Worm (Caenorhabditis elegans) whole organism, L2 larva: ENCODE data around the gene aaim-1.
A peak's percentile ranks its signal among the peaks of the same experiment; 100 is the strongest.

Experiments used
- F13H6.1 ChIP-seq: sonication (generic microtip); optimal IDR thresholded peaks from 2 replicates; lab custom pipeline; 2016; ENCODE audit warnings: missing genetic modification characterization, missing compliant biosample characterization
- Y55F3AM.14 ChIP-seq: fragments of 200-800 bp; sonication (Bioruptor generic); optimal IDR thresholded peaks from 2 replicates; lab custom pipeline; 2018; ENCODE audit warnings: mild to moderate bottlenecking, missing genetic modification characterization, missing compliant biosample characterization
- blmp-1 ChIP-seq: sonication (generic microtip); optimal IDR thresholded peaks from 2 replicates; lab custom pipeline; 2017; ENCODE audit warnings: missing genetic modification characterization, mild to moderate bottlenecking, missing compliant biosample characterization, antibody characterized with exemption, moderate library complexity; ENCODE audit not compliant: insufficient read depth
- ceh-16 ChIP-seq: fragments of 150-350 bp; optimal IDR thresholded peaks from 2 replicates; lab custom pipeline; 2014; ENCODE audit warnings: missing biosample characterization, missing genetic modification characterization
- lsy-2 ChIP-seq, 2 experiments: fragments of 150-350 bp in 1 of 2; sonication (generic microtip) in 1 of 2; optimal IDR thresholded peaks; 2 replicates each; lab custom pipeline; 2014 to 2017; ENCODE audit warnings: missing biosample characterization in 2 of 2, missing genetic modification characterization in 2 of 2
- mdl-1 ChIP-seq, 2 experiments: fragments of 150-350 bp in 1 of 2; sonication (generic microtip) in 1 of 2; optimal IDR thresholded peaks; 2 replicates each; lab custom pipeline; 2017; ENCODE audit warnings: missing biosample characterization in 2 of 2, missing genetic modification characterization in 2 of 2
- nhr-11 ChIP-seq: fragments of 150-350 bp; optimal IDR thresholded peaks from 2 replicates; lab custom pipeline; 2014; ENCODE audit warnings: missing biosample characterization, missing genetic modification characterization
- nhr-129 ChIP-seq: fragments of 150-350 bp; optimal IDR thresholded peaks from 2 replicates; lab custom pipeline; 2014; ENCODE audit warnings: missing biosample characterization, missing genetic modification characterization
- nhr-25 ChIP-seq: fragments of 150-350 bp; sonication (generic microtip); optimal IDR thresholded peaks from 3 replicates; lab custom pipeline; 2014; ENCODE audit warnings: missing biosample characterization, missing genetic modification characterization
- sma-3 ChIP-seq: sonication (generic microtip); optimal IDR thresholded peaks from 2 replicates; lab custom pipeline; 2016; ENCODE audit warnings: missing genetic modification reagents, missing genetic modification characterization, missing compliant biosample characterization
- sma-9 ChIP-seq, 2 experiments: fragments of 150-350 bp in 1 of 2; sonication (generic microtip) in 1 of 2; optimal IDR thresholded peaks; 2 replicates each; lab custom pipeline; 2014 to 2016; ENCODE audit warnings: missing genetic modification characterization in 2 of 2, mild to moderate bottlenecking in 1 of 2, missing biosample characterization in 1 of 2, missing compliant biosample characterization in 1 of 2, missing genetic modification reagents in 1 of 2, moderate library complexity in 1 of 2

Gene aaim-1

ce11 chrX:6510627-6511026, 51.6 kb downstream of the aaim-1 start, which contains the start of gene ttr-36:
TSS of gene ttr-36 (plus strand) at chrX:6510927.
- no peak for TF ChIP-seq nhr-11 (tag; lab: Kevin White, UChicago)
- no peak for TF ChIP-seq F13H6.1 (tag; lab: Kevin White, UChicago)
- TF ChIP-seq mdl-1 (tag; optimal IDR thresholded peaks at IDR 0.05; lab: Kevin White, UChicago): no peak
- no peak for TF ChIP-seq nhr-25 (tag; lab: Kevin White, UChicago)
- TF ChIP-seq sma-3 (GFP tag; lab: Kevin White, UChicago): no peak
- no peak for TF ChIP-seq Y55F3AM.14 (GFP tag; lab: Kevin White, UChicago)
- no peak for TF ChIP-seq blmp-1 (tag; lab: Kevin White, UChicago)

ce11 chrX:6509813-6510212, 52.4 kb downstream of the aaim-1 start:
- TF ChIP-seq nhr-129 (peak; percentile 44), lsy-2 (tag; optimal IDR thresholded peaks at IDR 0.05; lab: Kevin White, UChicago) (peak in 1 of 2 experiments; percentile 42), F13H6.1 (tag; lab: Kevin White, UChicago) (peak; percentile 42), sma-9 (GFP tag; optimal IDR thresholded peaks at IDR 0.05; lab: Kevin White, UChicago) (peak; percentile 38), sma-9 (tag; optimal IDR thresholded peaks at IDR 0.05; lab: Kevin White, UChicago) (no peak), ceh-16 (tag; lab: Kevin White, UChicago) (no peak)
